Worm (Caenorhabditis elegans) whole organism, L3 larva: ENCODE results near the gene srx-65.

Experiments
- ama-1 ChIP-seq: fragments of 150-350 bp; optimal IDR thresholded peaks from 2 replicates; lab custom pipeline; 2018
- ceh-28 ChIP-seq: fragments of 150-350 bp; optimal IDR thresholded peaks from 2 replicates; lab custom pipeline; 2014; ENCODE audit warnings: missing biosample characterization, missing genetic modification reagents, missing genetic modification characterization
- ceh-82 ChIP-seq: fragments of 150-350 bp; optimal IDR thresholded peaks from 2 replicates; lab custom pipeline; 2014; ENCODE audit warnings: missing biosample characterization, missing genetic modification characterization
- elt-3 ChIP-seq, 3 experiments: fragments of 150-350 bp in 1 of 3; sonication (generic microtip) in 2 of 3; optimal IDR thresholded peaks; 2 replicates in 2 of 3; 4 replicates in 1 of 3; lab custom pipeline; 2014 to 2017; ENCODE audit warnings: missing biosample characterization in 3 of 3, missing genetic modification characterization in 3 of 3
- nhr-43 ChIP-seq: sonication (generic microtip); optimal IDR thresholded peaks from 2 replicates; lab custom pipeline; 2016; ENCODE audit warnings: mild to moderate bottlenecking, missing genetic modification characterization, missing compliant biosample characterization; ENCODE audit not compliant: poor library complexity, severe bottlenecking
- sea-2 ChIP-seq: fragments of 150-350 bp; sonication (generic microtip); optimal IDR thresholded peaks from 4 replicates; lab custom pipeline; 2014; ENCODE audit warnings: missing biosample characterization, missing genetic modification reagents, missing genetic modification characterization
- skn-1 ChIP-seq: fragments of 150-350 bp; optimal IDR thresholded peaks from 2 replicates; lab custom pipeline; 2014; ENCODE audit warnings: missing biosample characterization, missing genetic modification characterization
- unc-39 ChIP-seq: sonication (generic microtip); optimal IDR thresholded peaks from 4 replicates; lab custom pipeline; 2017; ENCODE audit warnings: missing biosample characterization, missing genetic modification characterization

- TF ChIP-seq nhr-43 (no peak), sea-2 (GFP tag; lab: Kevin White, UChicago) (no peak), unc-39 (no peak), ceh-28 (tag; lab: Kevin White, UChicago) (no peak), elt-3 (tag; optimal IDR thresholded peaks at IDR 0.05; lab: Kevin White, UChicago) (no peak), skn-1 (tag; lab: Kevin White, UChicago) (no peak), ama-1 (lab: Kevin White, UChicago) (no peak), ceh-82 (tag; lab: Kevin White, UChicago) (no peak)
Observed at ce11 chrV:3941860-3942259, 20.1 kb downstream of the srx-65 start, which contains the start of gene cyp-35B2.
